Fruit fly (Drosophila melanogaster) whole organism, embryonic: ENCODE data around the gene kat-60L1.

Experiments used
- Bgb ChIP-seq: fragments of 200-800 bp; sonication (Bioruptor generic); IDR thresholded peaks from 2 replicates; pipeline ENCODE4 v1.3.6; 2022; ENCODE audit warnings: missing biosample characterization, missing genetic modification characterization; ENCODE audit not compliant: partially characterized antibody
- Blimp-1 ChIP-seq: fragments of 200-800 bp; sonication (Bioruptor generic); optimal IDR thresholded peaks from 3 replicates; lab custom pipeline; 2018; ENCODE audit warnings: missing biosample characterization, missing genetic modification characterization, mild to moderate bottlenecking, moderate library complexity, missing genetic modification reagents
- CG10431 ChIP-seq: fragments of 200-800 bp; sonication (Bioruptor generic); optimal IDR thresholded peaks from 3 replicates; lab custom pipeline; 2018; ENCODE audit warnings: missing biosample characterization, mild to moderate bottlenecking, missing genetic modification characterization
- CG10654 ChIP-seq: fragments of 200-800 bp; sonication (Bioruptor generic); optimal IDR thresholded peaks from 2 replicates; lab custom pipeline; 2016; ENCODE audit warnings: missing biosample characterization, missing genetic modification characterization
- CG11696 ChIP-seq: fragments of 200-800 bp; sonication (Bioruptor generic); IDR thresholded peaks from 2 replicates; pipeline ENCODE4 v1.3.6; 2022; ENCODE audit warnings: missing biosample characterization, missing genetic modification characterization
- CG1603 ChIP-seq: fragments of 200-800 bp; sonication (Bioruptor generic); optimal IDR thresholded peaks from 2 replicates; lab custom pipeline; 2019; ENCODE audit warnings: missing biosample characterization, mild to moderate bottlenecking, missing genetic modification characterization, moderate library complexity
- CG1647 ChIP-seq: fragments of 200-800 bp; sonication (Bioruptor generic); optimal IDR thresholded peaks from 3 replicates; lab custom pipeline; 2016; ENCODE audit warnings: missing biosample characterization, missing genetic modification characterization
- CG16779 ChIP-seq: fragments of 200-800 bp; sonication (Bioruptor generic); IDR thresholded peaks from 2 replicates; pipeline ENCODE4 v1.3.6; 2022; ENCODE audit warnings: missing biosample characterization, missing genetic modification characterization
- CG17612 ChIP-seq: fragments of 200-800 bp; sonication (Bioruptor generic); IDR thresholded peaks from 2 replicates; pipeline ENCODE4 v1.3.6; 2022; ENCODE audit warnings: missing biosample characterization, missing genetic modification characterization
- CG31224 ChIP-seq: fragments of 200-800 bp; sonication (Bioruptor generic); IDR thresholded peaks from 2 replicates; pipeline ENCODE4 v1.3.6; 2022; ENCODE audit warnings: missing biosample characterization, missing genetic modification characterization
- CG34422 ChIP-seq: fragments of 200-800 bp; sonication (Bioruptor generic); IDR thresholded peaks from 3 replicates; pipeline ENCODE4 v1.3.6; 2022; ENCODE audit warnings: missing biosample characterization, missing genetic modification characterization
- CG43689 ChIP-seq: fragments of 200-800 bp; sonication (Bioruptor generic); IDR thresholded peaks from 2 replicates; pipeline ENCODE4 v1.3.6; 2022; ENCODE audit warnings: missing biosample characterization, missing genetic modification characterization
- CG8359 ChIP-seq: fragments of 200-800 bp; sonication (Bioruptor generic); optimal IDR thresholded peaks from 2 replicates; lab custom pipeline; 2017; ENCODE audit warnings: missing biosample characterization, mild to moderate bottlenecking, missing genetic modification characterization, borderline replicate concordance
- CG8388 ChIP-seq: fragments of 200-800 bp; sonication (Bioruptor generic); optimal IDR thresholded peaks from 2 replicates; lab custom pipeline; 2019; ENCODE audit warnings: missing biosample characterization, mild to moderate bottlenecking, missing genetic modification characterization, moderate library complexity
- CG9727 ChIP-seq: fragments of 200-800 bp; sonication (Bioruptor generic); optimal IDR thresholded peaks from 3 replicates; lab custom pipeline; 2017; ENCODE audit warnings: missing biosample characterization, mild to moderate bottlenecking, missing genetic modification characterization
- CG9797 ChIP-seq: fragments of 200-800 bp; sonication (Bioruptor generic); optimal IDR thresholded peaks from 3 replicates; lab custom pipeline; 2018; ENCODE audit warnings: missing biosample characterization, mild to moderate bottlenecking, missing genetic modification characterization
- CG9876 ChIP-seq: fragments of 200-800 bp; sonication (Bioruptor generic); optimal IDR thresholded peaks from 2 replicates; lab custom pipeline; 2016; ENCODE audit warnings: missing biosample characterization, missing genetic modification characterization
- D ChIP-seq, 2 experiments: fragments of 200-800 bp in 1 of 2; fragments of >200 bp in 1 of 2; sonication (Bioruptor generic) in 1 of 2; optimal IDR thresholded peaks; 2 replicates in 1 of 2; 3 replicates in 1 of 2; lab custom pipeline; 2017; ENCODE audit warnings: mild to moderate bottlenecking in 1 of 2, missing biosample characterization in 1 of 2, missing genetic modification characterization in 1 of 2, missing genetic modification reagents in 1 of 2
- Dbx ChIP-seq: fragments of 200-800 bp; sonication (Bioruptor generic); IDR thresholded peaks from 3 replicates; pipeline ENCODE4 v1.3.6; 2022; ENCODE audit warnings: missing biosample characterization, missing genetic modification characterization
- Doc3 ChIP-seq: fragments of 200-800 bp; sonication (Bioruptor generic); IDR thresholded peaks from 3 replicates; pipeline ENCODE4 v1.3.6; 2022; ENCODE audit warnings: missing biosample characterization, missing genetic modification characterization; ENCODE audit not compliant: partially characterized antibody
- Elba2 ChIP-seq: fragments of 200-800 bp; sonication (Bioruptor generic); optimal IDR thresholded peaks from 3 replicates; lab custom pipeline; 2016; ENCODE audit warnings: missing biosample characterization, missing genetic modification characterization
- Fer2 ChIP-seq: fragments of 200-800 bp; sonication (Bioruptor generic); optimal IDR thresholded peaks from 2 replicates; lab custom pipeline; 2018; ENCODE audit warnings: missing biosample characterization, mild to moderate bottlenecking, missing genetic modification characterization, moderate library complexity
- MTF-1 ChIP-seq: fragments of 200-800 bp; sonication (Bioruptor generic); optimal IDR thresholded peaks from 2 replicates; lab custom pipeline; 2018; ENCODE audit warnings: missing biosample characterization, mild to moderate bottlenecking, missing genetic modification characterization, borderline replicate concordance
- Mrtf ChIP-seq: fragments of 200-800 bp; sonication (Bioruptor generic); IDR thresholded peaks from 3 replicates; pipeline ENCODE4 v1.3.6; 2022; ENCODE audit warnings: missing biosample characterization, missing genetic modification characterization
- Myb ChIP-seq: fragments of 200-800 bp; sonication (Bioruptor generic); optimal IDR thresholded peaks from 2 replicates; lab custom pipeline; 2016; ENCODE audit warnings: missing biosample characterization, missing genetic modification characterization
- NK7.1 ChIP-seq: fragments of 200-800 bp; sonication (Bioruptor generic); optimal IDR thresholded peaks from 3 replicates; lab custom pipeline; 2016; ENCODE audit warnings: missing biosample characterization, missing genetic modification characterization
- PHDP ChIP-seq: fragments of 200-800 bp; sonication (Bioruptor generic); optimal IDR thresholded peaks from 3 replicates; lab custom pipeline; 2018; ENCODE audit warnings: missing biosample characterization, mild to moderate bottlenecking, missing genetic modification characterization, moderate library complexity
- Pdp1 ChIP-seq, 2 experiments: fragments of 200-800 bp; sonication (Bioruptor generic); optimal IDR thresholded peaks; 3 replicates each; lab custom pipeline; 2016; ENCODE audit warnings: missing biosample characterization in 2 of 2, missing genetic modification characterization in 2 of 2, mild to moderate bottlenecking in 1 of 2, moderate library complexity in 1 of 2
- Spps ChIP-seq: fragments of 200-800 bp; sonication (Bioruptor generic); optimal IDR thresholded peaks from 2 replicates; lab custom pipeline; 2018; ENCODE audit warnings: missing biosample characterization, mild to moderate bottlenecking, missing genetic modification characterization
- YL-1 ChIP-seq: fragments of 200-800 bp; sonication (Bioruptor generic); optimal IDR thresholded peaks from 3 replicates; lab custom pipeline; 2017; ENCODE audit warnings: missing biosample characterization, mild to moderate bottlenecking, missing genetic modification characterization
- ara ChIP-seq: fragments of 200-800 bp; sonication (Bioruptor generic); IDR thresholded peaks from 2 replicates; pipeline ENCODE4 v1.3.6; 2022; ENCODE audit warnings: missing biosample characterization, missing genetic modification characterization
- ash1 ChIP-seq: fragments of 200-800 bp; sonication (Bioruptor generic); optimal IDR thresholded peaks from 2 replicates; lab custom pipeline; 2018; ENCODE audit warnings: missing biosample characterization, mild to moderate bottlenecking, missing genetic modification characterization
- bsh ChIP-seq, 2 experiments: fragments of 200-800 bp; sonication (Bioruptor generic); optimal IDR thresholded peaks; 2 replicates each; lab custom pipeline; 2017 to 2018; ENCODE audit warnings: mild to moderate bottlenecking in 2 of 2, missing biosample characterization in 2 of 2, missing genetic modification characterization in 2 of 2, moderate library complexity in 1 of 2
- crol ChIP-seq: fragments of 200-800 bp; sonication (Bioruptor generic); IDR thresholded peaks from 2 replicates; pipeline ENCODE4 v1.3.6; 2022; ENCODE audit warnings: missing biosample characterization, missing genetic modification characterization
- dpn ChIP-seq, 2 experiments: fragments of 200-800 bp; sonication (Bioruptor generic); optimal IDR thresholded peaks; 3 replicates each; lab custom pipeline; 2016; ENCODE audit warnings: missing biosample characterization in 2 of 2, missing genetic modification characterization in 2 of 2
- fd102C ChIP-seq: fragments of 200-800 bp; sonication (Bioruptor generic); optimal IDR thresholded peaks from 2 replicates; lab custom pipeline; 2018; ENCODE audit warnings: missing biosample characterization, mild to moderate bottlenecking, missing genetic modification characterization, moderate library complexity
- gsb-n ChIP-seq: fragments of 200-800 bp; sonication (Bioruptor generic); optimal IDR thresholded peaks from 3 replicates; lab custom pipeline; 2018; ENCODE audit warnings: missing biosample characterization, mild to moderate bottlenecking, missing genetic modification characterization
- hb ChIP-seq: fragments of 200-800 bp; sonication (Bioruptor generic); IDR thresholded peaks from 3 replicates; pipeline ENCODE4 v1.3.6; 2022; ENCODE audit warnings: missing biosample characterization, missing genetic modification characterization; ENCODE audit not compliant: partially characterized antibody
- hth ChIP-seq: fragments of >200 bp; optimal IDR thresholded peaks from 2 replicates; lab custom pipeline; 2017; ENCODE audit warnings: inconsistent platforms
- kni ChIP-seq: fragments of 200-800 bp; sonication (Bioruptor generic); optimal IDR thresholded peaks from 3 replicates; lab custom pipeline; 2017; ENCODE audit warnings: mild to moderate bottlenecking, missing biosample characterization, missing genetic modification reagents, missing genetic modification characterization
- mirr ChIP-seq: fragments of 200-800 bp; sonication (Bioruptor generic); optimal IDR thresholded peaks from 3 replicates; lab custom pipeline; 2018; ENCODE audit warnings: missing biosample characterization, mild to moderate bottlenecking, missing genetic modification characterization
- org-1 ChIP-seq: fragments of 200-800 bp; sonication (Bioruptor generic); optimal IDR thresholded peaks from 2 replicates; lab custom pipeline; 2017; ENCODE audit warnings: missing biosample characterization, missing genetic modification characterization
- pb ChIP-seq: fragments of 200-800 bp; sonication (Bioruptor generic); optimal IDR thresholded peaks from 3 replicates; lab custom pipeline; 2016; ENCODE audit warnings: missing biosample characterization, missing genetic modification characterization
- psq ChIP-seq: fragments of 200-800 bp; sonication (Bioruptor generic); optimal IDR thresholded peaks from 2 replicates; lab custom pipeline; 2017; ENCODE audit warnings: missing biosample characterization, missing genetic modification characterization
- row ChIP-seq: fragments of 200-800 bp; sonication (Bioruptor generic); IDR thresholded peaks from 3 replicates; pipeline ENCODE4 v1.3.6; 2022; ENCODE audit warnings: missing biosample characterization, missing genetic modification characterization
- schlank ChIP-seq: fragments of 200-800 bp; sonication (Bioruptor generic); optimal IDR thresholded peaks from 2 replicates; lab custom pipeline; 2018; ENCODE audit warnings: missing biosample characterization, mild to moderate bottlenecking, missing genetic modification characterization
- tll ChIP-seq, 2 experiments: fragments of 200-800 bp in 1 of 2; fragments of >200 bp in 1 of 2; sonication (Bioruptor generic) in 1 of 2; optimal IDR thresholded peaks; 2 replicates each; lab custom pipeline; 2017 to 2019; ENCODE audit warnings: missing biosample characterization in 2 of 2, missing genetic modification characterization in 2 of 2, mild to moderate bottlenecking in 1 of 2, moderate library complexity in 1 of 2
- trh ChIP-seq: fragments of 200-800 bp; sonication (Bioruptor generic); optimal IDR thresholded peaks from 2 replicates; lab custom pipeline; 2016; ENCODE audit warnings: missing biosample characterization, missing genetic modification characterization

Gene kat-60L1

dm6 chr3R:5821750-5822149 lies 40.2 kb downstream of the kat-60L1 start, which contains the start of gene CG46303 (continued):
- TF ChIP-seq CG9727 (GFP tag; lab: Kevin White, UChicago) (no peak), CG34422 (GFP tag; lab: Robert Waterston, UW) (no peak), D (optimal IDR thresholded peaks at IDR 0.05; lab: Kevin White, UChicago) (no peak), D (GFP tag; optimal IDR thresholded peaks at IDR 0.05; lab: Kevin White, UChicago) (no peak), CG11696 (GFP tag; lab: Robert Waterston, UW) (no peak), Blimp-1 (GFP tag; lab: Kevin White, UChicago) (no peak), CG1603 (tag; lab: Kevin White, UChicago) (no peak), row (GFP tag; lab: Robert Waterston, UW) (no peak), CG10654 (no peak), Pdp1 (GFP tag; optimal IDR thresholded peaks at IDR 0.05; lab: Kevin White, UChicago) (peak in 1 of 2 experiments; percentile 8), ash1 (GFP tag; lab: Kevin White, UChicago) (no peak), YL-1 (GFP tag; lab: Kevin White, UChicago) (no peak), dpn (GFP tag; optimal IDR thresholded peaks at IDR 0.05; lab: Kevin White, UChicago) (no peak), MTF-1 (GFP tag; lab: Kevin White, UChicago) (no peak)

- TF ChIP-seq CG16779 (GFP tag; lab: Robert Waterston, UW) = no peak
- TF ChIP-seq bsh (GFP tag; optimal IDR thresholded peaks at IDR 0.05; lab: Kevin White, UChicago) = peak in 1 of 2 experiments; percentile 61
- peak; percentile 43 for TF ChIP-seq Fer2
- TF ChIP-seq ara = no peak
- TF ChIP-seq trh (GFP tag; lab: Kevin White, UChicago) = no peak
- TF ChIP-seq NK7.1 = no peak
- no peak for TF ChIP-seq schlank (tag; lab: Kevin White, UChicago)
- TF ChIP-seq hb (GFP tag; lab: Robert Waterston, UW) = peak; percentile 94
- TF ChIP-seq mirr = no peak
- peak; percentile 77 for TF ChIP-seq PHDP (tag; lab: Kevin White, UChicago)
- TF ChIP-seq CG8388 (GFP tag; lab: Kevin White, UChicago) = peak; percentile 66
- TF ChIP-seq CG43689 (GFP tag; lab: Robert Waterston, UW) = no peak
- TF ChIP-seq Mrtf (GFP tag; lab: Robert Waterston, UW) = 0 out of 3 replicates have a peak, but pooled peaks have one; percentile 23
- TF ChIP-seq D (optimal IDR thresholded peaks at IDR 0.05; lab: Kevin White, UChicago) = no peak
- peak; percentile 24 for TF ChIP-seq D (GFP tag; optimal IDR thresholded peaks at IDR 0.05; lab: Kevin White, UChicago)
- TF ChIP-seq pb (GFP tag; lab: Kevin White, UChicago) = no peak
- no peak for TF ChIP-seq CG8359 (GFP tag; lab: Kevin White, UChicago)
- peak; percentile 64 for TF ChIP-seq Myb (GFP tag; lab: Kevin White, UChicago)
- peak; percentile 15 for TF ChIP-seq fd102C (GFP tag; lab: Kevin White, UChicago)
- no peak for TF ChIP-seq org-1 (GFP tag; lab: Kevin White, UChicago)
- TF ChIP-seq YL-1 (GFP tag; lab: Kevin White, UChicago) = peak; percentile 91
- no peak for TF ChIP-seq CG17612 (GFP tag; lab: Robert Waterston, UW)
- TF ChIP-seq CG9797 (GFP tag; lab: Kevin White, UChicago) = peak; percentile 29
- no peak for TF ChIP-seq kni (GFP tag; lab: Kevin White, UChicago)
- TF ChIP-seq crol (GFP tag; lab: Robert Waterston, UW) = no peak
- peak; percentile 91 for TF ChIP-seq Doc3 (GFP tag; lab: Robert Waterston, UW)
- TF ChIP-seq Elba2 (GFP tag; lab: Kevin White, UChicago) = no peak
- 0 out of 2 replicates have a peak, but pooled peaks have one; percentile 28 for TF ChIP-seq CG31224 (GFP tag; lab: Robert Waterston, UW)
- no peak for TF ChIP-seq hth (lab: Kevin White, UChicago)
- TF ChIP-seq CG9876 (GFP tag; lab: Kevin White, UChicago) = no peak
- TF ChIP-seq CG10431 (GFP tag; lab: Kevin White, UChicago) = no peak
- TF ChIP-seq Dbx (GFP tag; lab: Robert Waterston, UW) = peak; percentile 81
- TF ChIP-seq Bgb (GFP tag; lab: Robert Waterston, UW) = peak; percentile 95
- TF ChIP-seq tll (GFP tag; optimal IDR thresholded peaks at IDR 0.05; lab: Kevin White, UChicago) = no peak
- peak; percentile 35 for TF ChIP-seq psq (GFP tag; lab: Kevin White, UChicago)
- TF ChIP-seq Spps (tag; lab: Kevin White, UChicago) = peak; percentile 36
- TF ChIP-seq CG1647 = peak; percentile 67
- TF ChIP-seq gsb-n (tag; lab: Kevin White, UChicago) = no peak
Measured at dm6 chr3R:5824456-5824855, 42.9 kb downstream of the kat-60L1 start, which contains the start of the genes Sec20 and dgrn. TSS of gene Sec20 (minus strand) at chr3R:5824532. TSS of gene dgrn (plus strand) at chr3R:5824615.
